Worm (Caenorhabditis elegans) whole organism, midembryonic: ENCODE measurements around the gene osta-2.

ENCODE experiments used
- T22C8.4 ChIP-seq: fragments of 200-800 bp; sonication (Bioruptor generic); IDR thresholded peaks from 2 replicates; pipeline ENCODE4 v1.3.6; 2022; ENCODE audit warnings: missing genetic modification characterization, missing compliant biosample characterization
- cog-1 ChIP-seq: sonication (generic microtip); optimal IDR thresholded peaks from 2 replicates; lab custom pipeline; 2016; ENCODE audit warnings: missing genetic modification characterization, missing compliant biosample characterization
- flt-1 ChIP-seq: fragments of 200-800 bp; sonication (Bioruptor generic); IDR thresholded peaks from 2 replicates; pipeline ENCODE4 v1.3.6; 2022; ENCODE audit warnings: missing genetic modification characterization, missing compliant biosample characterization
- klf-2 ChIP-seq: fragments of 200-800 bp; sonication (Bioruptor generic); conservative IDR thresholded peaks from 2 replicates; pipeline ENCODE4 v1.3.6; 2022; ENCODE audit warnings: missing genetic modification reagents, missing genetic modification characterization, missing compliant biosample characterization
- med-1 ChIP-seq: sonication (generic microtip); optimal IDR thresholded peaks from 2 replicates; lab custom pipeline; 2017; ENCODE audit warnings: missing genetic modification characterization, mild to moderate bottlenecking, missing compliant biosample characterization, antibody characterized with exemption, missing genetic modification reagents; ENCODE audit not compliant: insufficient read depth
- ref-1 ChIP-seq: fragments of 200-800 bp; sonication (Bioruptor generic); conservative IDR thresholded peaks from 2 replicates; pipeline ENCODE4 v1.3.6; 2022; ENCODE audit warnings: missing genetic modification reagents, missing genetic modification characterization, missing compliant biosample characterization
- tab-1 ChIP-seq: fragments of 200-800 bp; sonication (Bioruptor generic); IDR thresholded peaks from 2 replicates; pipeline ENCODE4 v1.3.6; 2022; ENCODE audit warnings: missing genetic modification characterization, missing compliant biosample characterization
- ztf-29 ChIP-seq: fragments of 200-800 bp; sonication (Bioruptor generic); IDR thresholded peaks from 2 replicates; pipeline ENCODE4 v1.3.6; 2022; ENCODE audit warnings: missing genetic modification reagents, missing genetic modification characterization, missing compliant biosample characterization

- no peak for TF ChIP-seq cog-1
- TF ChIP-seq flt-1, result no peak
- TF ChIP-seq ref-1 (GFP tag; lab: Robert Waterston, UW), result no peak
- no peak for TF ChIP-seq ztf-29 (GFP tag; lab: Robert Waterston, UW)
- no peak for TF ChIP-seq klf-2 (GFP tag; lab: Robert Waterston, UW)
- no peak for TF ChIP-seq T22C8.4 (GFP tag; lab: Robert Waterston, UW)
- TF ChIP-seq tab-1, result no peak
- TF ChIP-seq med-1 (GFP tag; lab: Kevin White, UChicago), result no peak
Measured at ce11 chrII:5748395-5748794, 40.9 kb downstream of the osta-2 start.
